Fruit fly (Drosophila melanogaster) whole organism, embryonic: ENCODE results near the gene mldr.

Experiments
- BtbVII ChIP-seq: fragments of 200-800 bp; sonication (Bioruptor generic); optimal IDR thresholded peaks from 3 replicates; lab custom pipeline; 2017; ENCODE audit warnings: missing biosample characterization, mild to moderate bottlenecking, missing genetic modification characterization
- CG10654 ChIP-seq: fragments of 200-800 bp; sonication (Bioruptor generic); optimal IDR thresholded peaks from 2 replicates; lab custom pipeline; 2016; ENCODE audit warnings: missing biosample characterization, missing genetic modification characterization
- CG11398 ChIP-seq: fragments of 200-800 bp; sonication (Bioruptor generic); optimal IDR thresholded peaks from 2 replicates; lab custom pipeline; 2016; ENCODE audit warnings: missing biosample characterization, missing genetic modification characterization
- CG11723 ChIP-seq: fragments of 200-800 bp; sonication (Bioruptor generic); optimal IDR thresholded peaks from 2 replicates; lab custom pipeline; 2017; ENCODE audit warnings: missing biosample characterization, mild to moderate bottlenecking, missing genetic modification characterization
- CG12391 ChIP-seq: fragments of 200-800 bp; sonication (Bioruptor generic); optimal IDR thresholded peaks from 3 replicates; lab custom pipeline; 2018; ENCODE audit warnings: missing biosample characterization, mild to moderate bottlenecking, missing genetic modification characterization, moderate library complexity
- CG13123 ChIP-seq: fragments of 200-800 bp; sonication (Bioruptor generic); optimal IDR thresholded peaks from 2 replicates; lab custom pipeline; 2016; ENCODE audit warnings: missing biosample characterization, missing genetic modification characterization
- CG16779 ChIP-seq: fragments of 200-800 bp; sonication (Bioruptor generic); IDR thresholded peaks from 2 replicates; pipeline ENCODE4 v1.3.6; 2022; ENCODE audit warnings: missing biosample characterization, missing genetic modification characterization
- CG18476 ChIP-seq: fragments of 200-800 bp; sonication (Bioruptor generic); optimal IDR thresholded peaks from 2 replicates; lab custom pipeline; 2016; ENCODE audit warnings: missing biosample characterization, mild to moderate bottlenecking, missing genetic modification characterization
- CG2129 ChIP-seq: fragments of 200-800 bp; sonication (Bioruptor generic); IDR thresholded peaks from 2 replicates; pipeline ENCODE4 v1.3.6; 2022; ENCODE audit warnings: missing biosample characterization, missing genetic modification characterization; ENCODE audit not compliant: partially characterized antibody
- CG2199 ChIP-seq: fragments of 200-800 bp; sonication (Bioruptor generic); IDR thresholded peaks from 3 replicates; pipeline ENCODE4 v1.3.6; 2022; ENCODE audit warnings: missing biosample characterization, missing genetic modification characterization
- CG30431 ChIP-seq: fragments of 200-800 bp; sonication (Bioruptor generic); optimal IDR thresholded peaks from 2 replicates; lab custom pipeline; 2017; ENCODE audit warnings: missing biosample characterization, missing genetic modification characterization
- CG3163 ChIP-seq: fragments of 200-800 bp; sonication (Bioruptor generic); optimal IDR thresholded peaks from 3 replicates; lab custom pipeline; 2016; ENCODE audit warnings: missing biosample characterization, missing genetic modification characterization
- CG34422 ChIP-seq: fragments of 200-800 bp; sonication (Bioruptor generic); IDR thresholded peaks from 3 replicates; pipeline ENCODE4 v1.3.6; 2022; ENCODE audit warnings: missing biosample characterization, missing genetic modification characterization
- CG3847 ChIP-seq: fragments of 200-800 bp; sonication (Bioruptor generic); IDR thresholded peaks from 2 replicates; pipeline ENCODE4 v1.3.6; 2022; ENCODE audit warnings: missing biosample characterization, missing genetic modification characterization
- CG4424 ChIP-seq: fragments of 200-800 bp; sonication (Bioruptor generic); optimal IDR thresholded peaks from 3 replicates; lab custom pipeline; 2016; ENCODE audit warnings: missing biosample characterization, missing genetic modification characterization
- CG6272 ChIP-seq: fragments of 200-800 bp; sonication (Bioruptor generic); IDR thresholded peaks from 2 replicates; pipeline ENCODE4 v1.3.6; 2022; ENCODE audit warnings: missing biosample characterization, missing genetic modification characterization
- CG8359 ChIP-seq: fragments of 200-800 bp; sonication (Bioruptor generic); optimal IDR thresholded peaks from 2 replicates; lab custom pipeline; 2017; ENCODE audit warnings: missing biosample characterization, mild to moderate bottlenecking, missing genetic modification characterization, borderline replicate concordance
- CG8924 ChIP-seq: fragments of 200-800 bp; optimal IDR thresholded peaks from 3 replicates; lab custom pipeline; 2019; ENCODE audit warnings: missing biosample characterization, mild to moderate bottlenecking, missing genetic modification characterization, moderate library complexity
- CG9932 ChIP-seq: fragments of 200-800 bp; sonication (Bioruptor generic); IDR thresholded peaks from 2 replicates; pipeline ENCODE4 v1.3.6; 2022; ENCODE audit warnings: missing biosample characterization, missing genetic modification characterization
- Dek ChIP-seq: fragments of 200-800 bp; sonication (Bioruptor generic); optimal IDR thresholded peaks from 3 replicates; lab custom pipeline; 2019; ENCODE audit warnings: missing biosample characterization, mild to moderate bottlenecking, missing genetic modification characterization, moderate library complexity
- Doc3 ChIP-seq: fragments of 200-800 bp; sonication (Bioruptor generic); IDR thresholded peaks from 3 replicates; pipeline ENCODE4 v1.3.6; 2022; ENCODE audit warnings: missing biosample characterization, missing genetic modification characterization; ENCODE audit not compliant: partially characterized antibody
- E2f1 ChIP-seq: fragments of 200-800 bp; sonication (Bioruptor generic); IDR thresholded peaks from 2 replicates; pipeline ENCODE4 v1.3.6; 2022; ENCODE audit warnings: missing biosample characterization, missing genetic modification characterization
- Gsc ChIP-seq: fragments of 200-800 bp; sonication (Bioruptor generic); IDR thresholded peaks from 2 replicates; pipeline ENCODE4 v1.3.6; 2022; ENCODE audit warnings: missing biosample characterization, missing genetic modification characterization
- HLH54F ChIP-seq: fragments of 200-800 bp; sonication (Bioruptor generic); optimal IDR thresholded peaks from 3 replicates; lab custom pipeline; 2016; ENCODE audit warnings: missing biosample characterization, missing genetic modification characterization
- Hmr ChIP-seq: fragments of 200-800 bp; sonication (Bioruptor generic); optimal IDR thresholded peaks from 3 replicates; lab custom pipeline; 2017; ENCODE audit warnings: mild to moderate bottlenecking, missing biosample characterization, missing genetic modification reagents, missing genetic modification characterization
- Hr51 ChIP-seq, 2 experiments: fragments of 200-800 bp; sonication (Bioruptor generic); optimal IDR thresholded peaks; 2 replicates in 1 of 2; 3 replicates in 1 of 2; lab custom pipeline; 2016 to 2018; ENCODE audit warnings: missing biosample characterization in 2 of 2, missing genetic modification characterization in 2 of 2, mild to moderate bottlenecking in 1 of 2, moderate library complexity in 1 of 2
- Mad ChIP-seq: fragments of 200-800 bp; sonication (Bioruptor generic); optimal IDR thresholded peaks from 2 replicates; lab custom pipeline; 2016; ENCODE audit warnings: missing biosample characterization, missing genetic modification characterization
- Poxn ChIP-seq: fragments of 200-800 bp; sonication (Bioruptor generic); IDR thresholded peaks from 2 replicates; pipeline ENCODE4 v1.3.6; 2022; ENCODE audit warnings: missing biosample characterization, missing genetic modification characterization
- Ptx1 ChIP-seq: fragments of 200-800 bp; sonication (Bioruptor generic); IDR thresholded peaks from 2 replicates; pipeline ENCODE4 v1.3.6; 2022; ENCODE audit warnings: missing biosample characterization, missing genetic modification characterization
- Scr ChIP-seq: fragments of 200-800 bp; sonication (Bioruptor generic); IDR thresholded peaks from 2 replicates; pipeline ENCODE4 v1.3.6; 2022; ENCODE audit warnings: missing biosample characterization, missing genetic modification characterization; ENCODE audit not compliant: partially characterized antibody
- Sry-β ChIP-seq: fragments of 200-800 bp; sonication (Bioruptor generic); optimal IDR thresholded peaks from 2 replicates; lab custom pipeline; 2018; ENCODE audit warnings: missing biosample characterization, mild to moderate bottlenecking, missing genetic modification characterization, moderate library complexity
- TFAM ChIP-seq: fragments of 200-800 bp; sonication (Bioruptor generic); optimal IDR thresholded peaks from 2 replicates; lab custom pipeline; 2017; ENCODE audit warnings: missing biosample characterization, missing genetic modification characterization, inconsistent platforms
- ab ChIP-seq: fragments of 200-800 bp; sonication (Bioruptor generic); optimal IDR thresholded peaks from 2 replicates; lab custom pipeline; 2016; ENCODE audit warnings: missing biosample characterization, missing genetic modification characterization
- corto ChIP-seq: fragments of 200-800 bp; sonication (Bioruptor generic); optimal IDR thresholded peaks from 2 replicates; lab custom pipeline; 2016; ENCODE audit warnings: missing biosample characterization, mild to moderate bottlenecking, missing genetic modification characterization, moderate library complexity
- dan ChIP-seq: fragments of 200-800 bp; sonication (Bioruptor generic); IDR thresholded peaks from 2 replicates; pipeline ENCODE4 v1.3.6; 2022; ENCODE audit warnings: missing biosample characterization, missing genetic modification characterization
- danr ChIP-seq: fragments of 200-800 bp; sonication (Bioruptor generic); IDR thresholded peaks from 2 replicates; pipeline ENCODE4 v1.3.6; 2022; ENCODE audit warnings: missing biosample characterization, missing genetic modification characterization
- exex ChIP-seq: fragments of 200-800 bp; sonication (Bioruptor generic); optimal IDR thresholded peaks from 4 replicates; lab custom pipeline; 2018; ENCODE audit warnings: missing biosample characterization, mild to moderate bottlenecking, missing genetic modification characterization, moderate library complexity
- ftz-f1 ChIP-seq: fragments of 200-800 bp; sonication (Bioruptor generic); optimal IDR thresholded peaks from 2 replicates; lab custom pipeline; 2016; ENCODE audit warnings: missing biosample characterization, missing genetic modification characterization
- gsb ChIP-seq: fragments of 200-800 bp; sonication (Bioruptor generic); IDR thresholded peaks from 2 replicates; pipeline ENCODE4 v1.3.6; 2022; ENCODE audit warnings: missing biosample characterization, missing genetic modification characterization
- her ChIP-seq: fragments of 200-800 bp; sonication (Bioruptor generic); optimal IDR thresholded peaks from 2 replicates; lab custom pipeline; 2016; ENCODE audit warnings: missing biosample characterization, missing genetic modification characterization
- klu ChIP-seq: fragments of 200-800 bp; sonication (Bioruptor generic); IDR thresholded peaks from 2 replicates; pipeline ENCODE4 v1.3.6; 2022; ENCODE audit warnings: missing biosample characterization, missing genetic modification characterization
- kni ChIP-seq: fragments of 200-800 bp; sonication (Bioruptor generic); optimal IDR thresholded peaks from 3 replicates; lab custom pipeline; 2017; ENCODE audit warnings: mild to moderate bottlenecking, missing biosample characterization, missing genetic modification reagents, missing genetic modification characterization
- lmd ChIP-seq: fragments of 200-800 bp; sonication (Bioruptor generic); IDR thresholded peaks from 2 replicates; pipeline ENCODE4 v1.3.6; 2022; ENCODE audit warnings: missing biosample characterization, missing genetic modification characterization
- mirr ChIP-seq: fragments of 200-800 bp; sonication (Bioruptor generic); optimal IDR thresholded peaks from 3 replicates; lab custom pipeline; 2018; ENCODE audit warnings: missing biosample characterization, mild to moderate bottlenecking, missing genetic modification characterization
- salm ChIP-seq: fragments of 200-800 bp; sonication (Bioruptor generic); optimal IDR thresholded peaks from 2 replicates; lab custom pipeline; 2018; ENCODE audit warnings: missing biosample characterization, mild to moderate bottlenecking, missing genetic modification characterization
- scrt ChIP-seq: fragments of 200-800 bp; sonication (Bioruptor generic); optimal IDR thresholded peaks from 2 replicates; lab custom pipeline; 2018; ENCODE audit warnings: missing biosample characterization, mild to moderate bottlenecking, missing genetic modification characterization, moderate library complexity
- stwl ChIP-seq: fragments of 200-800 bp; sonication (Bioruptor generic); optimal IDR thresholded peaks from 3 replicates; lab custom pipeline; 2018; ENCODE audit warnings: missing biosample characterization, mild to moderate bottlenecking, missing genetic modification characterization, moderate library complexity
- tup ChIP-seq: fragments of 200-800 bp; sonication (Bioruptor generic); optimal IDR thresholded peaks from 2 replicates; lab custom pipeline; 2016; ENCODE audit warnings: missing biosample characterization, mild to moderate bottlenecking, missing genetic modification characterization, moderate library complexity
- tx ChIP-seq: fragments of 200-800 bp; sonication (Bioruptor generic); optimal IDR thresholded peaks from 2 replicates; lab custom pipeline; 2016; ENCODE audit warnings: missing biosample characterization, missing genetic modification characterization

The mldr gene

DNA sequence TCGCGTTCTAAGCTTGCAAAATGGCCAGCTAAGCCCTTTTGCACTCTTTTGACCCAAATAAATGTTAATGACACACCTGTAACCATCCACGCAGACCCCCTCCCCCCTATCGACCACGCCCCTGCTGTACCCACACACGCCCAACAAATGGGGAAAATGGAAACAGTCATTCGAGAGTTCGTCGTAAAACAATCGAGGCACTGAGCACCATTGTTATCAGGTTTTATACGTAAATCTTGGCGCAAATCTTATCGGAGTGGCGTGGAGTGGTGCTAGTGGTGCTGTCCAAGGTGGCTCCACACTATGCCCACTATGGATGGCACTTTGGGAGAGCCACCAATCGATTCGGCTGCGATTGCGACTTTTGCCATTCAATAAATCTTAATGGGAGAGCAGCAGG lies 26.6 kb upstream of the mldr start (continued):
- peak; percentile 45 for TF ChIP-seq ftz-f1
- peak; percentile 21 for TF ChIP-seq scrt
- no peak for TF ChIP-seq dan (GFP tag; lab: Robert Waterston, UW)
- TF ChIP-seq mirr (GFP tag; lab: Kevin White, UChicago) = peak; percentile 81
- TF ChIP-seq CG30431 (GFP tag; lab: Kevin White, UChicago) = no peak
- no peak for TF ChIP-seq CG3163 (GFP tag; lab: Kevin White, UChicago)
- TF ChIP-seq Hr51 (GFP tag; optimal IDR thresholded peaks at IDR 0.05; lab: Kevin White, UChicago) = no peak
- TF ChIP-seq CG3847 (GFP tag; lab: Robert Waterston, UW) = 0 out of 2 replicates have a peak, but pooled peaks have one; percentile 5
- TF ChIP-seq exex = peak; percentile 70
- TF ChIP-seq tup (GFP tag; lab: Kevin White, UChicago) = no peak
- TF ChIP-seq salm (tag; lab: Kevin White, UChicago) = no peak
- TF ChIP-seq CG16779 (GFP tag; lab: Robert Waterston, UW) = no peak
- no peak for TF ChIP-seq Scr (GFP tag; lab: Robert Waterston, UW)

DNA sequence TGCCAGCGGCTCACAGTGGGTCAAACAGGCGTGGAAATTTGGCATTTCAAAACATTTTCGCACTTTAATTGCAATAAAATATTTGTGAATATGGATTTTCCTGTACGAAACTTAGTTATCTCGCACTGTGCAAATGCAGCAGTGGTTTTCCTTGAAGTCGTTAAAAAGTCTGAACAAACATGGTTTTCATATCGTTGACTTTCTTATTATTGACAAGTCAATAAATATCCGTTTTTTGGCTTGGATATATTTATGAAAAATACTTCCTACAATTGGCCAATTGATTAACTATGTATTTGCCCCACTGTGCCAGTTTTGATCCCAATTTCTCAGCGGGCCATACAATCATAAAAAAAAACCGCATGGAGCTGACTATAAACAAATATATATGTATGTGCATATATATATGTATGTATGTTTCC lies 25.6 kb upstream of the mldr start:
- TF ChIP-seq Hmr (peak; percentile 96), CG8359 (GFP tag; lab: Kevin White, UChicago) (peak; percentile 87), her (GFP tag; lab: Kevin White, UChicago) (peak; percentile 91), CG2199 (GFP tag; lab: Robert Waterston, UW) (peak; percentile 81; the same call in 2 of the 3 replicates), BtbVII (GFP tag; lab: Kevin White, UChicago) (peak; percentile 94), Dek (peak; percentile 90), CG11398 (GFP tag; lab: Kevin White, UChicago) (peak; percentile 89), danr (GFP tag; lab: Robert Waterston, UW) (peak; percentile 93), stwl (tag; lab: Kevin White, UChicago) (peak; percentile 39), CG9932 (GFP tag; lab: Robert Waterston, UW) (peak; percentile 81), Sry-β (GFP tag; lab: Kevin White, UChicago) (peak; percentile 62), Gsc (GFP tag; lab: Robert Waterston, UW) (peak; percentile 84), Mad (peak; percentile 95), CG6272 (GFP tag; lab: Robert Waterston, UW) (peak; percentile 83), corto (peak; percentile 33), CG2129 (GFP tag; lab: Robert Waterston, UW) (no peak), lmd (GFP tag; lab: Robert Waterston, UW) (peak; percentile 95), E2f1 (GFP tag; lab: Robert Waterston, UW) (peak; percentile 93), kni (GFP tag; lab: Kevin White, UChicago) (peak; percentile 71), gsb (GFP tag; lab: Robert Waterston, UW) (peak; percentile 89), CG13123 (peak; percentile 93), CG18476 (peak; percentile 95), tx (peak; percentile 94), CG10654 (GFP tag; lab: Kevin White, UChicago) (peak; percentile 94), Poxn (GFP tag; lab: Robert Waterston, UW) (no peak), TFAM (peak; percentile 83), CG12391 (tag; lab: Kevin White, UChicago) (peak; percentile 96), HLH54F (peak; percentile 95), klu (GFP tag; lab: Robert Waterston, UW) (peak; percentile 84), Ptx1 (peak; percentile 96), CG8924 (tag; lab: Kevin White, UChicago) (peak; percentile 97), CG11723 (GFP tag; lab: Kevin White, UChicago) (peak; percentile 94), CG34422 (GFP tag; lab: Robert Waterston, UW) (peak; percentile 96), Doc3 (GFP tag; lab: Robert Waterston, UW) (no peak), ab (GFP tag; lab: Kevin White, UChicago) (peak; percentile 92), CG4424 (GFP tag; lab: Kevin White, UChicago) (peak; percentile 96), scrt (peak; percentile 85)
